Fruit fly (Drosophila melanogaster) whole organism, adult: ENCODE results near the gene CG33514.

Experiments
- CG14711 ChIP-seq: fragments of 200-800 bp; sonication (Bioruptor generic); optimal IDR thresholded peaks from 2 replicates; lab custom pipeline; 2018; ENCODE audit warnings: missing biosample characterization, mild to moderate bottlenecking, missing genetic modification characterization, moderate library complexity
- CG33017 ChIP-seq: fragments of 200-800 bp; sonication (Bioruptor generic); optimal IDR thresholded peaks from 2 replicates; lab custom pipeline; 2018; ENCODE audit warnings: missing biosample characterization, mild to moderate bottlenecking, missing genetic modification characterization, moderate library complexity
- CG7045 ChIP-seq: fragments of 200-800 bp; sonication (Bioruptor generic); optimal IDR thresholded peaks from 2 replicates; lab custom pipeline; 2017; ENCODE audit warnings: missing biosample characterization, mild to moderate bottlenecking, missing genetic modification characterization
- CG7101 ChIP-seq: fragments of 200-800 bp; sonication (Bioruptor generic); optimal IDR thresholded peaks from 2 replicates; lab custom pipeline; 2018; ENCODE audit warnings: missing biosample characterization, mild to moderate bottlenecking, missing genetic modification characterization, moderate library complexity
- Hr96 ChIP-seq: fragments of 200-800 bp; sonication (Bioruptor generic); optimal IDR thresholded peaks from 2 replicates; lab custom pipeline; 2016; ENCODE audit warnings: missing biosample characterization, missing genetic modification characterization
- bab1 ChIP-seq: fragments of 200-800 bp; sonication (Bioruptor generic); optimal IDR thresholded peaks from 3 replicates; lab custom pipeline; 2019; ENCODE audit warnings: missing biosample characterization, mild to moderate bottlenecking, missing genetic modification characterization, moderate library complexity
- cnc ChIP-seq, 2 experiments: fragments of >200 bp; optimal IDR thresholded peaks; 2 replicates each; lab custom pipeline; 2017
- kay ChIP-seq: fragments of 200-800 bp; sonication (Bioruptor generic); peaks from one replicate; lab custom pipeline; 2016; ENCODE audit warnings: missing biosample characterization, missing genetic modification characterization, borderline replicate concordance
- tj ChIP-seq: fragments of 200-800 bp; sonication (Bioruptor generic); optimal IDR thresholded peaks from 3 replicates; lab custom pipeline; 2017; ENCODE audit warnings: missing biosample characterization, mild to moderate bottlenecking, missing genetic modification characterization, moderate library complexity
- toe ChIP-seq: fragments of 200-800 bp; sonication (Bioruptor generic); optimal IDR thresholded peaks from 2 replicates; lab custom pipeline; 2016; ENCODE audit warnings: missing biosample characterization, missing genetic modification characterization

- TF ChIP-seq CG7045 (GFP tag; lab: Kevin White, UChicago) (no peak), CG14711 (tag; lab: Kevin White, UChicago) (no peak), cnc (optimal IDR thresholded peaks at IDR 0.05; lab: Kevin White, UChicago) (no peak), kay (no peak), Hr96 (GFP tag; lab: Kevin White, UChicago) (no peak), tj (GFP tag; lab: Kevin White, UChicago) (no peak), bab1 (GFP tag; lab: Kevin White, UChicago) (no peak), CG7101 (no peak), CG33017 (tag; lab: Kevin White, UChicago) (no peak), toe (GFP tag; lab: Kevin White, UChicago) (no peak)
Measured at dm6 chr3L:4401241-4401640, 36.0 kb downstream of the CG33514 start.
